Worm (Caenorhabditis elegans) whole organism, early embryonic: Measurements from ENCODE around the gene T14G12.6.

Experiments
- B0310.2 ChIP-seq: sonication (generic microtip); optimal IDR thresholded peaks from 2 replicates; lab custom pipeline; 2016; ENCODE audit warnings: mild to moderate bottlenecking, missing genetic modification characterization, missing compliant biosample characterization
- F13C5.2 ChIP-seq: sonication (generic microtip); optimal IDR thresholded peaks from 2 replicates; lab custom pipeline; 2017; ENCODE audit warnings: mild to moderate bottlenecking, missing genetic modification characterization, inconsistent platforms, missing compliant biosample characterization
- aly-1 ChIP-seq: sonication (generic microtip); optimal IDR thresholded peaks from 2 replicates; lab custom pipeline; 2016; ENCODE audit warnings: missing genetic modification characterization, missing compliant biosample characterization
- ama-1 ChIP-seq: fragments of 150-350 bp; optimal IDR thresholded peaks from 2 replicates; lab custom pipeline; 2014
- ceh-13 ChIP-seq: fragments of 200-800 bp; sonication (Bioruptor generic); optimal IDR thresholded peaks from 2 replicates; lab custom pipeline; 2018; ENCODE audit warnings: mild to moderate bottlenecking, missing genetic modification characterization, missing compliant biosample characterization
- ceh-36 ChIP-seq: sonication (generic microtip); optimal IDR thresholded peaks from 2 replicates; lab custom pipeline; 2016; ENCODE audit warnings: missing genetic modification characterization, inconsistent platforms, missing compliant biosample characterization
- ets-7 ChIP-seq: sonication (generic microtip); optimal IDR thresholded peaks from 2 replicates; lab custom pipeline; 2016; ENCODE audit warnings: missing genotype, missing genetic modification characterization, missing compliant biosample characterization
- flt-1 ChIP-seq: fragments of 200-800 bp; sonication (Bioruptor generic); IDR thresholded peaks from 2 replicates; pipeline ENCODE4 v1.3.6; 2022; ENCODE audit warnings: missing genetic modification characterization, missing compliant biosample characterization
- hmbx-1 ChIP-seq: sonication (generic microtip); optimal IDR thresholded peaks from 2 replicates; lab custom pipeline; 2016; ENCODE audit warnings: mild to moderate bottlenecking, missing genetic modification characterization, missing compliant biosample characterization
- hmg-4 ChIP-seq: fragments of 200-800 bp; sonication (Bioruptor generic); optimal IDR thresholded peaks from 2 replicates; lab custom pipeline; 2018; ENCODE audit warnings: mild to moderate bottlenecking, missing genetic modification characterization, missing compliant biosample characterization
- pes-1 ChIP-seq: fragments of 200-800 bp; sonication (Bioruptor generic); IDR thresholded peaks from 2 replicates; pipeline ENCODE4 v1.3.6; 2022; ENCODE audit warnings: missing genetic modification reagents, missing genetic modification characterization, missing compliant biosample characterization
- scrt-1 ChIP-seq: fragments of 200-800 bp; sonication (Bioruptor generic); IDR thresholded peaks from 2 replicates; pipeline ENCODE4 v1.3.6; 2022; ENCODE audit warnings: missing genetic modification characterization, missing compliant biosample characterization
- sea-1 ChIP-seq: fragments of 200-800 bp; sonication (Bioruptor generic); conservative IDR thresholded peaks from 2 replicates; pipeline ENCODE4 v1.3.6; 2022; ENCODE audit warnings: missing genetic modification characterization, missing compliant biosample characterization
- tbx-37 ChIP-seq: fragments of 200-800 bp; sonication (Bioruptor generic); conservative IDR thresholded peaks from 2 replicates; pipeline ENCODE4 v1.3.6; 2022; ENCODE audit warnings: missing genetic modification reagents, missing genetic modification characterization, missing compliant biosample characterization
- tra-4 ChIP-seq: sonication (generic microtip); optimal IDR thresholded peaks from 2 replicates; lab custom pipeline; 2017; ENCODE audit warnings: missing genetic modification characterization, missing compliant biosample characterization

Gene T14G12.6

ce11 chrX:3715835-3716234, 43.4 kb downstream of the T14G12.6 start:
- TF ChIP-seq tbx-37 (GFP tag; lab: Robert Waterston, UW) (no peak), aly-1 (tag; lab: Kevin White, UChicago) (no peak), hmbx-1 (tag; lab: Kevin White, UChicago) (no peak), ama-1 (no peak)

- TF ChIP-seq hmg-4 (GFP tag; lab: Kevin White, UChicago) (no peak), pes-1 (no peak), B0310.2 (tag; lab: Kevin White, UChicago) (no peak), ceh-36 (tag; lab: Kevin White, UChicago) (no peak), tra-4 (tag; lab: Kevin White, UChicago) (no peak), F13C5.2 (tag; lab: Kevin White, UChicago) (no peak), ets-7 (tag; lab: Kevin White, UChicago) (no peak), ceh-13 (GFP tag; lab: Kevin White, UChicago) (no peak), scrt-1 (no peak), hmbx-1 (tag; lab: Kevin White, UChicago) (no peak), flt-1 (no peak)
Observed at ce11 chrX:3714797-3715196, 44.4 kb downstream of the T14G12.6 start, which contains the start of gene C01C4.2. TSS of gene C01C4.2 (plus strand) at chrX:3715097.

- TF ChIP-seq flt-1, result no peak
Observed at ce11 chrX:3711581-3712101, 47.6 kb downstream of the T14G12.6 start.

ce11 chrX:3709747-3710146, 49.5 kb downstream of the T14G12.6 start:
- TF ChIP-seq B0310.2 (tag; lab: Kevin White, UChicago), result no peak
- no peak for TF ChIP-seq tra-4 (tag; lab: Kevin White, UChicago)
- no peak for TF ChIP-seq ets-7 (tag; lab: Kevin White, UChicago)
- TF ChIP-seq ceh-36 (tag; lab: Kevin White, UChicago), result no peak
- no peak for TF ChIP-seq ceh-13 (GFP tag; lab: Kevin White, UChicago)
- TF ChIP-seq scrt-1, result no peak
- no peak for TF ChIP-seq F13C5.2 (tag; lab: Kevin White, UChicago)
- TF ChIP-seq ama-1, result no peak
- TF ChIP-seq tbx-37 (GFP tag; lab: Robert Waterston, UW), result no peak
- no peak for TF ChIP-seq sea-1 (GFP tag; lab: Robert Waterston, UW)
- TF ChIP-seq hmbx-1 (tag; lab: Kevin White, UChicago), result no peak
